Worm (Caenorhabditis elegans) whole organism, L1 larva: ENCODE data around the gene clec-224.

Source experiments
- C16A3.4 ChIP-seq: fragments of 150-350 bp; optimal IDR thresholded peaks from 2 replicates; lab custom pipeline; 2014; ENCODE audit warnings: missing biosample characterization, missing genetic modification characterization
- F16B12.6 ChIP-seq: fragments of 150-350 bp; optimal IDR thresholded peaks from 2 replicates; lab custom pipeline; 2014; ENCODE audit warnings: missing biosample characterization, missing genetic modification characterization
- aha-1 ChIP-seq: fragments of 150-350 bp; optimal IDR thresholded peaks from 2 replicates; lab custom pipeline; 2014; ENCODE audit warnings: missing biosample characterization, missing genetic modification characterization
- ama-1 ChIP-seq: fragments of 150-350 bp; optimal IDR thresholded peaks from 2 replicates; lab custom pipeline; 2014
- blmp-1 ChIP-seq: fragments of 150-350 bp; optimal IDR thresholded peaks from 2 replicates; lab custom pipeline; 2014; ENCODE audit warnings: missing biosample characterization, missing genetic modification characterization
- ceh-82 ChIP-seq, 3 experiments: fragments of 150-350 bp in 1 of 3; sonication (generic microtip) in 2 of 3; optimal IDR thresholded peaks; 2 replicates each; lab custom pipeline; 2014 to 2017; ENCODE audit warnings: missing biosample characterization in 3 of 3, missing genetic modification characterization in 3 of 3
- ceh-90 ChIP-seq: sonication (generic microtip); optimal IDR thresholded peaks from 2 replicates; lab custom pipeline; 2016; ENCODE audit warnings: missing genetic modification characterization, missing compliant biosample characterization
- dpl-1 ChIP-seq, 3 experiments: fragments of 150-350 bp in 2 of 3; sonication (generic microtip) in 1 of 3; optimal IDR thresholded peaks; 2 replicates each; lab custom pipeline; 2014 to 2017; ENCODE audit warnings: missing biosample characterization in 3 of 3, missing genetic modification characterization in 3 of 3, missing genetic modification reagents in 3 of 3
- dsc-1 ChIP-seq: sonication (generic microtip); optimal IDR thresholded peaks from 2 replicates; lab custom pipeline; 2016; ENCODE audit warnings: mild to moderate bottlenecking, missing genetic modification characterization, missing compliant biosample characterization
- efl-1 ChIP-seq, 4 experiments: fragments of 150-350 bp; optimal IDR thresholded peaks in 3 of 4; peaks in 1 of 4; 1 replicate in 1 of 4; 2 replicates in 3 of 4; lab custom pipeline; 2014; ENCODE audit warnings: missing biosample characterization in 2 of 4, missing genetic modification characterization in 2 of 4, missing genetic modification reagents in 2 of 4
- egl-13 ChIP-seq: sonication (generic microtip); optimal IDR thresholded peaks from 2 replicates; lab custom pipeline; 2016; ENCODE audit warnings: missing genotype, missing genetic modification reagents, missing genetic modification characterization, missing compliant biosample characterization
- elt-2 ChIP-seq: sonication (generic microtip); optimal IDR thresholded peaks from 2 replicates; lab custom pipeline; 2016; ENCODE audit warnings: missing genetic modification characterization, mild to moderate bottlenecking, inconsistent platforms, missing compliant biosample characterization, missing genetic modification reagents
- elt-3 ChIP-seq, 6 experiments: fragments of 150-350 bp in 1 of 6; sonication (generic microtip); optimal IDR thresholded peaks; 2 replicates each; lab custom pipeline; 2017 to 2018; ENCODE audit warnings: missing biosample characterization in 6 of 6, missing genetic modification characterization in 6 of 6, inconsistent platforms in 1 of 6
- ets-5 ChIP-seq: fragments of 200-800 bp; sonication (Bioruptor generic); IDR thresholded peaks from 2 replicates; pipeline ENCODE4 v1.3.6; 2022; ENCODE audit warnings: missing genetic modification characterization, missing compliant biosample characterization
- fos-1 ChIP-seq: fragments of 150-350 bp; optimal IDR thresholded peaks from 2 replicates; lab custom pipeline; 2014; ENCODE audit warnings: missing biosample characterization, missing genetic modification characterization
- hlh-17 ChIP-seq: fragments of 200-800 bp; sonication (Bioruptor generic); optimal IDR thresholded peaks from 2 replicates; lab custom pipeline; 2018; ENCODE audit warnings: missing genetic modification characterization, mild to moderate bottlenecking, missing compliant biosample characterization, moderate library complexity, borderline replicate concordance
- hlh-4 ChIP-seq: sonication (generic microtip); optimal IDR thresholded peaks from 2 replicates; lab custom pipeline; 2016; ENCODE audit warnings: mild to moderate bottlenecking, missing genetic modification characterization, missing compliant biosample characterization
- irx-1 ChIP-seq: sonication (generic microtip); optimal IDR thresholded peaks from 2 replicates; lab custom pipeline; 2016; ENCODE audit warnings: missing genetic modification characterization, missing compliant biosample characterization
- lin-14 ChIP-seq: fragments of 200-800 bp; sonication (Bioruptor generic); optimal IDR thresholded peaks from 2 replicates; lab custom pipeline; 2018; ENCODE audit warnings: mild to moderate bottlenecking, missing genetic modification characterization, moderate library complexity, missing compliant biosample characterization
- lin-15B ChIP-seq: fragments of 150-350 bp; sonication (generic microtip); optimal IDR thresholded peaks from 3 replicates; lab custom pipeline; 2014; ENCODE audit warnings: missing biosample characterization, missing genetic modification characterization
- lin-35 ChIP-seq, 2 experiments: fragments of 150-350 bp; optimal IDR thresholded peaks; 2 replicates each; lab custom pipeline; 2014; ENCODE audit warnings: missing biosample characterization in 2 of 2, missing genetic modification characterization in 2 of 2, missing genetic modification reagents in 2 of 2
- lsy-2 ChIP-seq, 2 experiments: fragments of 150-350 bp; optimal IDR thresholded peaks; 2 replicates each; lab custom pipeline; 2014; ENCODE audit warnings: missing biosample characterization in 2 of 2, missing genetic modification characterization in 2 of 2
- mdl-1 ChIP-seq, 2 experiments: fragments of 150-350 bp; optimal IDR thresholded peaks; 2 replicates each; lab custom pipeline; 2014 to 2017; ENCODE audit warnings: missing biosample characterization in 2 of 2, missing genetic modification characterization in 2 of 2, inconsistent platforms in 1 of 2
- nhr-19 ChIP-seq: fragments of 200-800 bp; sonication (Bioruptor generic); conservative IDR thresholded peaks from 2 replicates; pipeline ENCODE4 v1.3.6; 2022; ENCODE audit warnings: missing genetic modification characterization, missing compliant biosample characterization
- nhr-20 ChIP-seq: sonication (generic microtip); optimal IDR thresholded peaks from 2 replicates; lab custom pipeline; 2016; ENCODE audit warnings: mild to moderate bottlenecking, missing genetic modification characterization, missing compliant biosample characterization
- nhr-47 ChIP-seq: sonication (generic microtip); optimal IDR thresholded peaks from 2 replicates; lab custom pipeline; 2016; ENCODE audit warnings: mild to moderate bottlenecking, missing genetic modification characterization, moderate library complexity, missing compliant biosample characterization
- nhr-71 ChIP-seq: sonication (generic microtip); optimal IDR thresholded peaks from 2 replicates; lab custom pipeline; 2016; ENCODE audit warnings: mild to moderate bottlenecking, missing genetic modification characterization, moderate library complexity, missing compliant biosample characterization
- nhr-85 ChIP-seq: sonication (generic microtip); peaks from one replicate; lab custom pipeline; 2016; ENCODE audit warnings: missing genetic modification characterization, inconsistent platforms, missing compliant biosample characterization
- nhr-90 ChIP-seq: sonication (generic microtip); optimal IDR thresholded peaks from 2 replicates; lab custom pipeline; 2016; ENCODE audit warnings: mild to moderate bottlenecking, missing genetic modification characterization, missing compliant biosample characterization; ENCODE audit not compliant: poor library complexity
- pag-3 ChIP-seq: sonication (generic microtip); optimal IDR thresholded peaks from 2 replicates; lab custom pipeline; 2017; ENCODE audit warnings: missing genetic modification characterization, mild to moderate bottlenecking, missing compliant biosample characterization, antibody characterized with exemption, borderline replicate concordance; ENCODE audit not compliant: insufficient read depth
- rnt-1 ChIP-seq: sonication (generic microtip); optimal IDR thresholded peaks from 2 replicates; lab custom pipeline; 2016; ENCODE audit warnings: mild to moderate bottlenecking, missing genetic modification characterization, moderate library complexity, missing compliant biosample characterization
- skn-1 ChIP-seq: fragments of 150-350 bp; optimal IDR thresholded peaks from 2 replicates; lab custom pipeline; 2014; ENCODE audit warnings: missing biosample characterization, missing genetic modification characterization
- snpc-4 ChIP-seq: fragments of 150-350 bp; optimal IDR thresholded peaks from 2 replicates; lab custom pipeline; 2014; ENCODE audit warnings: missing biosample characterization, missing genetic modification characterization
- snu-23 ChIP-seq: sonication (generic microtip); optimal IDR thresholded peaks from 2 replicates; lab custom pipeline; 2016; ENCODE audit warnings: missing genetic modification characterization, missing compliant biosample characterization
- sptf-1 ChIP-seq: fragments of 150-350 bp; optimal IDR thresholded peaks from 2 replicates; lab custom pipeline; 2014; ENCODE audit warnings: missing biosample characterization, missing genetic modification characterization
- sup-37 ChIP-seq: fragments of 200-800 bp; sonication (Bioruptor generic); optimal IDR thresholded peaks from 2 replicates; lab custom pipeline; 2018; ENCODE audit warnings: mild to moderate bottlenecking, missing genetic modification characterization, missing compliant biosample characterization
- swsn-7 ChIP-seq: sonication (generic microtip); optimal IDR thresholded peaks from 2 replicates; lab custom pipeline; 2016; ENCODE audit warnings: missing genetic modification characterization, missing compliant biosample characterization
- tbx-2 ChIP-seq: sonication (generic microtip); optimal IDR thresholded peaks from 2 replicates; lab custom pipeline; 2016; ENCODE audit warnings: missing genetic modification characterization, missing compliant biosample characterization
- tlp-1 ChIP-seq: fragments of 150-350 bp; optimal IDR thresholded peaks from 2 replicates; lab custom pipeline; 2014; ENCODE audit warnings: missing biosample characterization, missing genetic modification characterization
- unc-98 ChIP-seq: fragments of 200-800 bp; sonication (Bioruptor generic); IDR thresholded peaks from 2 replicates; pipeline ENCODE4 v1.3.6; 2022; ENCODE audit warnings: missing genetic modification characterization, missing compliant biosample characterization
- xbp-1 ChIP-seq: sonication (generic microtip); optimal IDR thresholded peaks from 2 replicates; lab custom pipeline; 2016; ENCODE audit warnings: missing genetic modification characterization, missing compliant biosample characterization
- ztf-11 ChIP-seq, 2 experiments: sonication (generic microtip); optimal IDR thresholded peaks; 2 replicates each; lab custom pipeline; 2016 to 2017; ENCODE audit warnings: missing genetic modification characterization in 2 of 2, missing biosample characterization in 1 of 2, missing compliant biosample characterization in 1 of 2
- ztf-4 ChIP-seq: fragments of 150-350 bp; optimal IDR thresholded peaks from 2 replicates; lab custom pipeline; 2014; ENCODE audit warnings: missing biosample characterization, missing genetic modification characterization

clec-224 gene

DNA sequence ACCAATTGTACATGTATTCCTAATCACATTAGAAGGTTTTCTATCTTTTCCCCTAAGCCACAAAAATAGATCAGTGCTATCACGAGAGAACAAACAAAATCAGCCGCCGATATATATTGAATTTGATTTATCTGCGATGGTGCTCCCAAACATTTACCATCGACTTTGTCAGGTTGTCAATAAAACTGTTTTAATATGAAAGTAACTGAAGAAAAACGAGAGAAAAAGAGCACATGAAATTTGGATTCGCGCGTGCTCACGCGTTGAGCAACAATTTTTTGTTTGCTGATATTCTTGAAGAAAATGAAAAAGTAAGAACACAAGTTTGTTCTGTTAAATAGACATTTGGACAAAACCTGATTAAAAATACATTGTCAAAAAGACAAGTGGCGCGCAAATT lies 9.6 kb upstream of the clec-224 start:
- TF ChIP-seq nhr-47 (no peak), tbx-2 (tag; lab: Kevin White, UChicago) (peak; percentile 26), dpl-1 (GFP tag; optimal IDR thresholded peaks at IDR 0.05; lab: Kevin White, UChicago) (no peak)

DNA sequence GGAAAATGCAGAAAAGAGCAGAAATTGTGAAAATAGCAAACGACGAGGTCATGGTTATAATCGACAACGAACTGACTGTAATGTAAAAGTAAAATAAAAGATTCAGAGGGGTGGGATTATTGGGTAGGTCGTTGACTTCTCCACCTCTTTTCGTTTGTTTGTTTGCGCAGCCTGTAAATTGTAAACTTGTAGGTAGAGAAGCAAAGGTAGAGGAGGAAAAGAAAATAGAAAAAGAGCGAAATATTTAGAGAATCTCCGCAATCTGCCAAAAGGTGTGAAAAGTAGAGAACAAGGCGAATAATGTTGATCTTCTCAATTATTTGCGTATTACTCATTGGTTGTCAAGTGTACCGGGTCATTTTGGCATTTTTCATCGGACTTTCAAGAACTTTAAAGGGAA lies 8.1 kb upstream of the clec-224 start, which contains the start of gene ZK863.8:
Gene ZK863.8, minus strand, starts transcription at position 173 of the 400 bp plus-strand sequence.
- no peak for TF ChIP-seq fos-1 (tag; lab: Kevin White, UChicago)
- no peak for TF ChIP-seq egl-13 (tag; lab: Kevin White, UChicago)
- TF ChIP-seq nhr-19, result no peak
- no peak for TF ChIP-seq nhr-85 (tag; lab: Kevin White, UChicago)
- TF ChIP-seq lin-35 (GFP tag; optimal IDR thresholded peaks at IDR 0.05; lab: Kevin White, UChicago), result no peak
- no peak for TF ChIP-seq ztf-4 (tag; lab: Kevin White, UChicago)
- TF ChIP-seq ets-5 (GFP tag; lab: Robert Waterston, UW), result no peak
- TF ChIP-seq aha-1 (tag; lab: Kevin White, UChicago), result no peak
- TF ChIP-seq lin-14 (GFP tag; lab: Kevin White, UChicago), result no peak
- no peak for TF ChIP-seq rnt-1
- TF ChIP-seq lin-15B, result no peak
- TF ChIP-seq pag-3, result no peak
- no peak for TF ChIP-seq sptf-1
- TF ChIP-seq hlh-4 (tag; lab: Kevin White, UChicago), result no peak
- no peak for TF ChIP-seq hlh-17
- no peak for TF ChIP-seq elt-2

DNA sequence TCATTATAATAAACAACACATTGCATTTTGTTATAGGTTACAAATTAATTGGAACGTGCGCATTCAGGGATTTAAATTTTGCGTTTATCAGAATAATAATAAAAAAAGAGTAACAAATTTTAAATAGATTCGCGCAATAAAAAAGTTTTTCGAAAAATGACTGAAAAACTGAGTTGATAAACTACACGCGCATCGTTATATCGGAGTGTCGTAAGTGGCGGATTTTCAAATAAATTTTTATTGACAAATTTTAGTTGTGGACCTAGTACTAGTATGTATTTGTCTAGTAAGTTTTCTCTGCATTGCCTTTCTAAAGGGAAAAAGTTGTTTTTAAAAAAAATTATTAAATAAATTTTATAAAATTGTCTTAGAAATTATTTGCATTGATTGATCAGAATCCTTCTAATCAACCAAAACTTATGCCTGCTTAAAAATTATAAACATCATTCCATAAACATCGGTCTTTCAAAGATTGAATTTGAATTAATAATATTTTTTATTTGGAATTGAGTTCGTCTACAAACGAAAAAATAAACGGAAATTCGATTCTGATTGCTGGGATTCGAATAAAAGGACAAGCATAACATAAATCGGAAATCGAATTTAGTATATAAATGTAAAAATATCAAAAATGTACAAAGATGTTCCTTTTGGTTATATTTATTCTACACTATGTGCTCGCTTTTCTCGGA lies 5.2 kb upstream of the clec-224 start, which contains the start of gene srd-4:
Gene srd-4, plus strand, starts transcription at position 642 of the 692 bp plus-strand sequence.
- no peak for TF ChIP-seq tlp-1
- peak; percentile 53 for TF ChIP-seq skn-1
- no peak for TF ChIP-seq sup-37 (GFP tag; lab: Kevin White, UChicago)
- no peak for TF ChIP-seq ama-1 (lab: Kevin White, UChicago)
- TF ChIP-seq blmp-1 (tag; lab: Kevin White, UChicago), result peak; percentile 30
- TF ChIP-seq lin-35 (GFP tag; optimal IDR thresholded peaks at IDR 0.05; lab: Kevin White, UChicago), result peak; percentile 91 to 96
- TF ChIP-seq dpl-1 (GFP tag; optimal IDR thresholded peaks at IDR 0.05; lab: Kevin White, UChicago), result peak; percentile 87 to 94 (median 92)
- peak; percentile 6 for TF ChIP-seq irx-1 (tag; lab: Kevin White, UChicago)
- TF ChIP-seq nhr-47, result peak; percentile 53
- peak; percentile 27 for TF ChIP-seq rnt-1
- peak; percentile 25 for TF ChIP-seq swsn-7 (tag; lab: Kevin White, UChicago)
- peak; percentile 54 for TF ChIP-seq nhr-90 (tag; lab: Kevin White, UChicago)
- TF ChIP-seq nhr-20 (tag; lab: Kevin White, UChicago), result peak; percentile 35
- TF ChIP-seq xbp-1 (tag; lab: Kevin White, UChicago), result peak; percentile 50
- TF ChIP-seq F16B12.6 (tag; lab: Kevin White, UChicago), result peak; percentile 25
- TF ChIP-seq ceh-82 (tag; optimal IDR thresholded peaks at IDR 0.05; lab: Kevin White, UChicago), result peak in 2 of 3 experiments; percentile 4 to 28
- peak; percentile 10 for TF ChIP-seq ceh-90 (tag; lab: Kevin White, UChicago)
- TF ChIP-seq ztf-11 (tag; optimal IDR thresholded peaks at IDR 0.05; lab: Kevin White, UChicago), result no peak
- no peak for TF ChIP-seq aha-1 (tag; lab: Kevin White, UChicago)
- TF ChIP-seq nhr-19, result peak; percentile 46; the same call in 1 of the 2 replicates
- TF ChIP-seq dsc-1 (tag; lab: Kevin White, UChicago), result peak; percentile 29
- TF ChIP-seq snu-23 (GFP tag; lab: Kevin White, UChicago), result peak; percentile 46
- TF ChIP-seq lsy-2 (tag; optimal IDR thresholded peaks at IDR 0.05; lab: Kevin White, UChicago), result peak; percentile 59 to 79
- TF ChIP-seq elt-3 (tag; optimal IDR thresholded peaks at IDR 0.05; lab: Kevin White, UChicago), result no peak
- TF ChIP-seq efl-1 (optimal IDR thresholded peaks at IDR 0.05; lab: Kevin White, UChicago), result peak; percentile 66 to 93
- peak; percentile 94 to 99 for TF ChIP-seq efl-1 (GFP tag; optimal IDR thresholded peaks at IDR 0.05 in 1 of 2; lab: Kevin White, UChicago)
- peak; percentile 7 for TF ChIP-seq C16A3.4 (tag; lab: Kevin White, UChicago)
- TF ChIP-seq unc-98 (GFP tag; lab: Robert Waterston, UW), result no peak
- peak; percentile 39 for TF ChIP-seq tbx-2 (tag; lab: Kevin White, UChicago)
- TF ChIP-seq nhr-71 (tag; lab: Kevin White, UChicago), result peak; percentile 60
- TF ChIP-seq snpc-4, result no peak
- no peak for TF ChIP-seq mdl-1 (tag; optimal IDR thresholded peaks at IDR 0.05; lab: Kevin White, UChicago)
